Worm (Caenorhabditis elegans) whole organism, L2 larva: Measurements from ENCODE around the gene drd-1.
"Not testable (repeated sequence)": the region's sequence is repeated elsewhere in the genome, so short reads cannot be mapped to it uniquely, and the experiment has no call there.

Experiments used
- F13H6.1 ChIP-seq: sonication (generic microtip); optimal IDR thresholded peaks from 2 replicates; lab custom pipeline; 2016; ENCODE audit warnings: missing genetic modification characterization, missing compliant biosample characterization
- ZK546.5 ChIP-seq: sonication (generic microtip); optimal IDR thresholded peaks from 2 replicates; lab custom pipeline; 2017; ENCODE audit warnings: missing biosample characterization, missing genetic modification characterization
- blmp-1 ChIP-seq: sonication (generic microtip); optimal IDR thresholded peaks from 2 replicates; lab custom pipeline; 2017; ENCODE audit warnings: missing genetic modification characterization, mild to moderate bottlenecking, missing compliant biosample characterization, antibody characterized with exemption, moderate library complexity; ENCODE audit not compliant: insufficient read depth
- elt-1 ChIP-seq: fragments of 150-350 bp; optimal IDR thresholded peaks from 2 replicates; lab custom pipeline; 2014; ENCODE audit warnings: missing biosample characterization, missing genetic modification characterization
- elt-3 ChIP-seq: sonication (generic microtip); optimal IDR thresholded peaks from 2 replicates; lab custom pipeline; 2017; ENCODE audit warnings: missing biosample characterization, missing genetic modification characterization
- lin-11 ChIP-seq: fragments of 150-350 bp; sonication (generic microtip); optimal IDR thresholded peaks from 2 replicates; lab custom pipeline; 2014; ENCODE audit warnings: missing biosample characterization, missing genetic modification characterization, inconsistent platforms, mixed read lengths
- lin-39 ChIP-seq: fragments of 150-350 bp; optimal IDR thresholded peaks from 2 replicates; lab custom pipeline; 2014; ENCODE audit warnings: missing biosample characterization, missing genetic modification reagents, missing genetic modification characterization
- nhr-11 ChIP-seq: fragments of 150-350 bp; optimal IDR thresholded peaks from 2 replicates; lab custom pipeline; 2014; ENCODE audit warnings: missing biosample characterization, missing genetic modification characterization
- nhr-129 ChIP-seq: fragments of 150-350 bp; optimal IDR thresholded peaks from 2 replicates; lab custom pipeline; 2014; ENCODE audit warnings: missing biosample characterization, missing genetic modification characterization
- nhr-77 ChIP-seq: fragments of 150-350 bp; optimal IDR thresholded peaks from 2 replicates; lab custom pipeline; 2014; ENCODE audit warnings: missing biosample characterization, missing genetic modification characterization
- skn-1 ChIP-seq: sonication (generic microtip); optimal IDR thresholded peaks from 2 replicates; lab custom pipeline; 2017; ENCODE audit warnings: missing biosample characterization, missing genetic modification characterization
- unc-55 ChIP-seq: fragments of 150-350 bp; sonication (generic microtip); optimal IDR thresholded peaks from 3 replicates; lab custom pipeline; 2014; ENCODE audit warnings: missing biosample characterization, missing genetic modification reagents, missing genetic modification characterization
- unc-62 ChIP-seq: fragments of 150-350 bp; optimal IDR thresholded peaks from 2 replicates; lab custom pipeline; 2014; ENCODE audit warnings: missing biosample characterization, missing genetic modification reagents, missing genetic modification characterization
- ztf-11 ChIP-seq: sonication (generic microtip); optimal IDR thresholded peaks from 2 replicates; lab custom pipeline; 2017; ENCODE audit warnings: missing biosample characterization, missing genetic modification characterization

DNA sequence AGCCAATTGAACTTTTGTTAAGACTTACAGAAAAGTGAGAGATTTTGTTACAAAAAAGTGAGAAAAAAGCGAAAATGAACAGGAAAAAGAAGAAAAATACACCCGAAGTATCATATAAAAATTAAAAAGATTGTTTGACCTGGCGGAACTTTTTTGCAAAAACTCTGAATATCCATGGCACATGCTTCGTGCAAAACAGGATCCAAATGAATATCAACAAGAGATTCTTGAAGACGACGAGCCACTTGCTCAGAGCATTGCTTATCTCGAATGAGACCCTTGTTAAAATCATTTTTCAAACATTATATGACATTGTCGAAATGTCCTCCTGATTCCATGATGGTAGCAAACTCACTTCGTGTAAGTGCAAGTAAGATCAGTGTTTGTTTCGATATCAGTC lies 31.9 kb downstream of the drd-1 start, which contains the start of gene F14E5.8:
- TF ChIP-seq ZK546.5; nhr-77 (tag; lab: Kevin White, UChicago); unc-55 (GFP tag; lab: Kevin White, UChicago); nhr-129 (tag; lab: Kevin White, UChicago); unc-62 (GFP tag; lab: Kevin White, UChicago); ztf-11 (tag; lab: Kevin White, UChicago); skn-1 (tag; lab: Kevin White, UChicago); F13H6.1 (tag; lab: Kevin White, UChicago); nhr-11 (tag; lab: Kevin White, UChicago); elt-1 (tag; lab: Kevin White, UChicago); elt-3; blmp-1 (tag; lab: Kevin White, UChicago); lin-39; lin-11: not testable (repeated sequence)
